Fruit fly (Drosophila melanogaster): ENCODE measurements around the gene CG10097.
A peak's percentile ranks its signal among the peaks of the same experiment; 100 is the strongest.

Gene CG10097

DNA sequence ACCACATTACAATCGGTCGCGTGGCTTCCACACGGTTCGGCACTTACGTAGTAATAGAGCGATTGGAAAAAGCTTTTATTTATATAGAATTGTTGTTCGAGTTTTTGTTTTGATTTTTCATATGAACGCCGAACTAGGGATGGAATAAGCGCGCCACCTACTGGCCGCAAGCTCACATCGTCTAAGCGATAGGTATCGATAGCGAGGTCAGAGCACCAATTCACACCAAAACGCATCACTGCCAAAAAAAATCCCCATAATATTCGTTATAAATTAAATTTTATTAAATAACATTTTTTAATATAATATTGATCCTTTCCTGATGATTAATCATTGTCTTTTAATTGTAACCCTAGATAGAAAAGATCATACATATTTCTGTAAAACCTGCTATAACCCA lies 45.3 kb downstream of the CG10097 start, which contains the start of gene CG10038 (continued):
- TF ChIP-seq CG11085 (GFP tag; IDR thresholded peaks at IDR 0.05) (no peak; the same call in 1 of the 2 replicates), sim (GFP tag; IDR thresholded peaks at IDR 0.05) (no peak), Dbx (GFP tag; IDR thresholded peaks at IDR 0.05) (peak; percentile 59; the same call in 2 of the 3 replicates), mirr (GFP tag; optimal IDR thresholded peaks at IDR 0.05) (no peak), sima (GFP tag; optimal IDR thresholded peaks at IDR 0.05) (no peak), CG5180 (GFP tag; optimal IDR thresholded peaks at IDR 0.05) (no peak), Hr39 (optimal IDR thresholded peaks at IDR 0.05) (no peak), org-1 (GFP tag; optimal IDR thresholded peaks at IDR 0.05) (no peak), CG15011 (GFP tag; optimal IDR thresholded peaks at IDR 0.05) (no peak), schlank (tag; optimal IDR thresholded peaks at IDR 0.05) (no peak), Hmx (GFP tag; optimal IDR thresholded peaks at IDR 0.05) (no peak), usp (GFP tag; optimal IDR thresholded peaks at IDR 0.05) (no peak), CG10959 (GFP tag; IDR thresholded peaks at IDR 0.05) (no peak), Six4 (GFP tag; optimal IDR thresholded peaks at IDR 0.05) (no peak), HHEX (GFP tag; optimal IDR thresholded peaks at IDR 0.05) (no peak), CG2712 (tag; optimal IDR thresholded peaks at IDR 0.05) (peak; percentile 61), CG8359 (GFP tag; optimal IDR thresholded peaks at IDR 0.05; ENCODE audit: borderline replicate concordance) (no peak), Hey (tag; optimal IDR thresholded peaks at IDR 0.05) (no peak), CG3281 (GFP tag; optimal IDR thresholded peaks at IDR 0.05) (no peak), vfl (GFP tag; optimal IDR thresholded peaks at IDR 0.05) (no peak), dm (GFP tag; optimal IDR thresholded peaks at IDR 0.05) (no peak), p53 (GFP tag; optimal IDR thresholded peaks at IDR 0.05) (no peak), Rx (GFP tag; IDR thresholded peaks at IDR 0.05) (no peak), mam (GFP tag; optimal IDR thresholded peaks at IDR 0.05) (peak; percentile 45), dpn (GFP tag; optimal IDR thresholded peaks at IDR 0.05) (peak; percentile 29 to 58), fd96Cb (tag; optimal IDR thresholded peaks at IDR 0.05) (no peak), grn (GFP tag; optimal IDR thresholded peaks at IDR 0.05) (no peak), CG12744 (GFP tag; optimal IDR thresholded peaks at IDR 0.05) (no peak), Taf1 (GFP tag; IDR thresholded peaks at IDR 0.05) (no peak), h (optimal IDR thresholded peaks at IDR 0.05) (no peak), stc (GFP tag; IDR thresholded peaks at IDR 0.05) (no peak), Ets65A (GFP tag) (peak; percentile 93), CG17328 (GFP tag; IDR thresholded peaks at IDR 0.05) (no peak; the same call in 1 of the 2 replicates), CG4282 (GFP tag; optimal IDR thresholded peaks at IDR 0.05) (no peak), Eip74EF (GFP tag; optimal IDR thresholded peaks at IDR 0.05) (no peak), hkb (optimal IDR thresholded peaks at IDR 0.05) (no peak), hkb (GFP tag; IDR thresholded peaks at IDR 0.05) (no peak), zfh1 (GFP tag; IDR thresholded peaks at IDR 0.05) (no peak), Sox102F (GFP tag; optimal IDR thresholded peaks at IDR 0.05) (peak; percentile 20), fd64A (GFP tag; optimal IDR thresholded peaks at IDR 0.05) (no peak), CG8924 (tag; optimal IDR thresholded peaks at IDR 0.05) (peak; percentile 6), CG10654 (GFP tag; optimal IDR thresholded peaks at IDR 0.05) (peak; percentile 3), kni (GFP tag; optimal IDR thresholded peaks at IDR 0.05) (no peak), Oli (tag; optimal IDR thresholded peaks at IDR 0.05) (no peak), Xbp1 (GFP tag; optimal IDR thresholded peaks at IDR 0.05) (peak; percentile 62), B-H1 (GFP tag; IDR thresholded peaks at IDR 0.05) (no peak), NC2α (GFP tag; optimal IDR thresholded peaks at IDR 0.05) (no peak), CG8290 (GFP tag; optimal IDR thresholded peaks at IDR 0.05) (peak; percentile 42), CG8290 (tag; optimal IDR thresholded peaks at IDR 0.05) (no peak), trh (GFP tag; optimal IDR thresholded peaks at IDR 0.05) (no peak), Trl (optimal IDR thresholded peaks at IDR 0.05) (no peak), Trl (GFP tag; optimal IDR thresholded peaks at IDR 0.05) (peak; percentile 0), lab (GFP tag; optimal IDR thresholded peaks at IDR 0.05) (no peak), CG2129 (GFP tag; IDR thresholded peaks at IDR 0.05; ENCODE audit: partially characterized antibody) (peak; percentile 77)
